Fruit fly (Drosophila melanogaster): ENCODE data around the gene CG10445.
A peak's percentile ranks its signal among the peaks of the same experiment; 100 is the strongest.

Gene CG10445

dm6 chr3R:7954477-7954876 lies 34.4 kb upstream of the CG10445 start:
- no peak for TF ChIP-seq insv (optimal IDR thresholded peaks at IDR 0.05)
- no peak for TF ChIP-seq Myc (optimal IDR thresholded peaks at IDR 0.05)
- no peak for TF ChIP-seq psq (optimal IDR thresholded peaks at IDR 0.05)
- no peak for TF ChIP-seq Sin3A (optimal IDR thresholded peaks at IDR 0.05)
- no peak for TF ChIP-seq h (optimal IDR thresholded peaks at IDR 0.05)
- no peak for TF ChIP-seq ttk (optimal IDR thresholded peaks at IDR 0.05)

DNA sequence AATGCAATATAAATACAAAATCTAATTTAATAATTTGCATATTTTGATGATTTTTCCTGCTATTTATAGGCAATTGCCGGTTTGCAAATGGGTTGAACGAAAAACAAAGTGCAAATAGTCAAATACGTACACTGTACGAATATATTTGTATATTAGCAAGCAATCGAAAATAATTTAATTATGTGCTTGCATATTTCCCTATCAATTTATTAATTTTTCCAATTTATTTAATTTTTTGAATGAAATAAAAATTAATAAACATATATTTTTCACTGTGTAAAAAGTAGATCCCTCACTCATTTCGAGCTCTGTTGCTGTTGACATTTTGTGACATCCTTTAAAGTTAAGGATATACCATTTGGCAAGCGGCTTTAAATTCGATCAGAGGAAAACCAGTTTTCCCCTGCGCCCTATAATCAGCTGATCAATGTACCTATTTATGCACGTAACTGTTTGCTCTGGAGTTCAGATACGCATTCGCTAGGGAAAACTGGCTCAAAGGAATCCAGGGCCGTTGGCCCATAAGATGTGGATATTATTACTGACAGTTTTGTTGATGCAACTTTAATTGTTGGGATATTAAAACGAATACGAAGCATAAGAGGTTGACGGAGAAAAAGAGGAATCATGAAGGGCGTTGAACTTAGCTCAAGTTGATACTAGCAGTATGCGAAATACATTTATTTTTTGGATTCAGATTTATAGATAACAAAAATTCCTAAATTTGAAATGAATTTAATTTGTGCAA lies 33.1 kb upstream of the CG10445 start:
- no peak for TF ChIP-seq Myc (optimal IDR thresholded peaks at IDR 0.05)
- TF ChIP-seq Sin3A (optimal IDR thresholded peaks at IDR 0.05) = no peak
- no peak for TF ChIP-seq ttk (optimal IDR thresholded peaks at IDR 0.05)
- no peak for TF ChIP-seq h (optimal IDR thresholded peaks at IDR 0.05)
- TF ChIP-seq psq (optimal IDR thresholded peaks at IDR 0.05) = no peak
- no peak for TF ChIP-seq insv (optimal IDR thresholded peaks at IDR 0.05)

dm6 chr3R:7950147-7950546 lies 30.0 kb upstream of the CG10445 start:
- TF ChIP-seq Myc (optimal IDR thresholded peaks at IDR 0.05) = no peak
- TF ChIP-seq ttk (optimal IDR thresholded peaks at IDR 0.05) = no peak
- TF ChIP-seq insv (optimal IDR thresholded peaks at IDR 0.05) = no peak
- TF ChIP-seq Sin3A (optimal IDR thresholded peaks at IDR 0.05) = no peak
- TF ChIP-seq psq (optimal IDR thresholded peaks at IDR 0.05) = no peak
- TF ChIP-seq h (optimal IDR thresholded peaks at IDR 0.05) = no peak

DNA sequence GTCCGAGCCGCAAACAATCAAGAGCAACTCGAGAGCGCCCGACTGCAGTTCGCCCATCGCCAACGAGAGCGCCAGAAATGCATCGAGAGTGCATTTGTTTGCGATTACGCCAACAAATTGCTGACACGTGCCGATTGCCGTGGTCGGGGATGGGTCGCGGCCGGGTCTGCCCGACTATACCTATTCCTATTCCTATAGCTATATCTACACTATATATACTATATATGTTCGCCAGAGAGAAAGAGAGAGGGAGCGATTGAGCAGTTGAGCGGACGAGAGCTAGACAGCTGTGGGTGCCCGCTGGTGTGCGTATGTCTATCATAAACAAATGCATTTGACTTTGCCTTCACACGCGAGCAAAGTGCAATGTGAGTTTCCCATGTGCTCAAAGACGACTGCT lies 27.2 kb upstream of the CG10445 start:
- TF ChIP-seq ttk (optimal IDR thresholded peaks at IDR 0.05) = no peak
- TF ChIP-seq Sin3A (optimal IDR thresholded peaks at IDR 0.05) = no peak
- no peak for TF ChIP-seq h (optimal IDR thresholded peaks at IDR 0.05)
- no peak for TF ChIP-seq psq (optimal IDR thresholded peaks at IDR 0.05)
- no peak for TF ChIP-seq insv (optimal IDR thresholded peaks at IDR 0.05)
- no peak for TF ChIP-seq Myc (optimal IDR thresholded peaks at IDR 0.05)

DNA sequence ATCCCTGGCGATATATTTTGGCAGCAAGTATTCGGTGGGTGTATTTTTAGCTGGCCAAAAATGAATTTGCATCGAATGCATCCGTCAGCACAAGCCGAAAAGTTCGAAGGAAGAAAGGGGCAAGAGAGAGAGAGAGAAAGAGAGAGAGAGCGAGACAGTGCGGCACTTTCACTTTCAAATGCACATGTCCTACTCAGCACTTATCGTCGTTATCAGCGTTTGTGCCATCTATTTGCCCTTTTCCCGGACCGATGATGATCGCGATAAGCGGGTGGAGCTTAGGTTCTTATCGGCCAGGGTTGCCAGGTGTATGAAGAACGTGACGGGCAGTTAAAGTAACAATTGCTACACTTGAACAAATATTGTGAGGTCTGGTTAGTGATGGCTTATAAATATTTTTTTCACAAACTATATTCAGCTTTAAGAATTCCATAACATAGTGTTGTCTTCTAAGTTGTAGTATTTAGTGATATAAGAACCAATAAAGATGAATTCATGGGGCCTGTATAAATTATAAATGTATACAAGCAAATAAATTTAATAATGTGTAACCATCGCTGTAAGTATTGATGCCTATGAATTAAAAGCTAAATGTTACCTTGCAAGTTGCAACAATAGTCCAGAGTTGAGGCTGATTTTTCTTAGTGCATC lies 24.7 kb upstream of the CG10445 start:
- TF ChIP-seq Sin3A (optimal IDR thresholded peaks at IDR 0.05) (no peak), insv (optimal IDR thresholded peaks at IDR 0.05) (no peak), ttk (optimal IDR thresholded peaks at IDR 0.05) (no peak), h (optimal IDR thresholded peaks at IDR 0.05) (no peak), Myc (optimal IDR thresholded peaks at IDR 0.05) (no peak), psq (optimal IDR thresholded peaks at IDR 0.05) (no peak)

DNA sequence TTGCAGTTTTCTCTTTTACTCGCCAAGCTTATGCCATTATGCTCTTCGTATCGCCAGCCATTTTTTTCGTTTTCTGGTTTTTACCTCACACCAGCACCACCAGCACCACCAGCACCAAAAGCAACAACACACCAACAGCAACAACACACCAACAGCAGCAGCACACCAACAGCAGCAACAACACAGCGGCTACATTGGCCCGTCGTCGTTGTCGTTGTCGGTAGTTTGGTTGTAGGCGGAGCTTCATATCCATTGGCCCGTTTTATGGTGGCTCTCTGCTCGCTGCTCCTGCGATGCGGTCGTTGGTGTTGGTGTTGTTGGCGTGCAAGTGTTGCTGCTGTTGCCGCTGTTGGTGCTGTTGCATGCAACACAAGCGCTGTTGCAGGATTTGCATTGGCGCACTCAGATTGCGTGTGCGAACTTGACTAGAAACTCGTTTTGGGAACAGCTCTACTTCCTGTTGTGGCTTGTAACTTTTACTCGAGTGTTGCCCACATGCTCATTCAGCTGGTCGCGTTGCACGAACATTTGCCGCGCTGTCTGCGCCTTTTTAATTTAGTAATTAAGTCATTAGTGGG lies 16.8 kb upstream of the CG10445 start:
- TF ChIP-seq insv (optimal IDR thresholded peaks at IDR 0.05) = no peak
- TF ChIP-seq Myc (optimal IDR thresholded peaks at IDR 0.05) = no peak
- no peak for TF ChIP-seq h (optimal IDR thresholded peaks at IDR 0.05)
- TF ChIP-seq Sin3A (optimal IDR thresholded peaks at IDR 0.05) = no peak
- no peak for TF ChIP-seq psq (optimal IDR thresholded peaks at IDR 0.05)
- TF ChIP-seq ttk (optimal IDR thresholded peaks at IDR 0.05) = no peak

DNA sequence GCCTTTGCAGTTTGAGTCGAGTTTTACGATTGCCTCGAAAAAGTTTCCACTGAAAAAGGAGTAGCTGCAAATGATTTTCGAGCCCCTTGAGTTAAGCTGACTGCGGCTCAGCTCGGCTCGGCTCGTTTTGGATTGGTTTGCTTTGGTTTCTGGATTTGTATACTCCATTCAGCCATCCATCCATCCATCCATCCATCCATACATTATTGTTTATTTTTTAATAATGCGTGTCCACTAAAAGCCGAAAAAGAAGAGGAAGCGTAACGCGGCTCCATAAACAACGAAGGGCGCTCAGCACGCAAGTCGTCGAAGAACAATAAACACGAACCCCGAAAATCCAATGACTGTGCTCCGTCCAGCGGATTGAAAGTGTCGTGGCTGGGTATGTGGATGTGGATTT lies 6.3 kb upstream of the CG10445 start:
- no peak for TF ChIP-seq insv (optimal IDR thresholded peaks at IDR 0.05)
- no peak for TF ChIP-seq h (optimal IDR thresholded peaks at IDR 0.05)
- no peak for TF ChIP-seq Sin3A (optimal IDR thresholded peaks at IDR 0.05)
- TF ChIP-seq ttk (optimal IDR thresholded peaks at IDR 0.05) = no peak
- TF ChIP-seq psq (optimal IDR thresholded peaks at IDR 0.05) = no peak
- TF ChIP-seq Myc (optimal IDR thresholded peaks at IDR 0.05) = no peak

DNA sequence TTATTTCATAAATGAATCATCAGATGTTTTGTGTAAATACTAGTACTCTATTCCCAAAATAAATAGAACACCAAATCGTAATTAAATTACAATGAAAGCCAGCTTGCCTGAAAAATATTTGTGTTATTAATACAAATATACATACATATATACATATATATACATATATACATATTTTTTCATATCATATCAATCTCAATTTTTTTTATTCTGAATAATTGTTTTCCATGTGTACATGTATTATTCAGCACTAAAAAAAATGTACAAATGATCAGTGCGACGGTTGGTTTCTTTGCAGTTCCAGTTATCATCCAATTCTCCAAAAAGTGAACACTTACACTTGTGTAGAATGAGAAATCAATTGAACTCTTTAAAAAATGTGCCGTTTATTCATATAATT lies 6.5 kb downstream of the CG10445 start, which contains the start of gene kipf:
Gene kipf, plus strand, starts transcription at position 301 of the 400 bp plus-strand sequence.
- no peak for TF ChIP-seq h (optimal IDR thresholded peaks at IDR 0.05)
- TF ChIP-seq psq (optimal IDR thresholded peaks at IDR 0.05) = no peak
- no peak for TF ChIP-seq insv (optimal IDR thresholded peaks at IDR 0.05)
- TF ChIP-seq Sin3A (optimal IDR thresholded peaks at IDR 0.05) = no peak
- no peak for TF ChIP-seq Myc (optimal IDR thresholded peaks at IDR 0.05)
- TF ChIP-seq ttk (optimal IDR thresholded peaks at IDR 0.05) = no peak

DNA sequence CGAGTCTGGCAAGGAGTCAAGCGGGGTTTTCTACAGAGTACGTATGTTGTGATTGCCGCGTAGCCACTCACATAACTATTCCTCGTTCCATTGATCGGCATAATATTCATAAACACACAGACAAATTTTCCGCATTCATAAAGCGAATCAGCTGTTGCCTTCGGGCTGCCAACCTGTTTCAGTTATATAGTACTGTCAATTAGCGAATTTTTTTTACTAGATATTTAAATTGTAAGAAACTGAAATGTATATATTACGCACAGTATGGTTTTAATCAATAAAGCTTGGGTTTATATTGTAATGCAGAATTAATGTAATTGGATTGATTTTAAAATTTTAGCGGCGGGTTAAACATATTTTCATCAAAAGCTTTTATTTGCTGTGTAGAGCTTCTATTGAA lies 7.0 kb downstream of the CG10445 start, which contains the start of gene Rfk:
Gene Rfk, minus strand, starts transcription at position 152 of the 400 bp plus-strand sequence.
- TF ChIP-seq psq (optimal IDR thresholded peaks at IDR 0.05) (no peak), h (optimal IDR thresholded peaks at IDR 0.05) (no peak), Myc (optimal IDR thresholded peaks at IDR 0.05) (no peak), insv (optimal IDR thresholded peaks at IDR 0.05) (no peak), ttk (optimal IDR thresholded peaks at IDR 0.05) (no peak), Sin3A (optimal IDR thresholded peaks at IDR 0.05) (no peak)

DNA sequence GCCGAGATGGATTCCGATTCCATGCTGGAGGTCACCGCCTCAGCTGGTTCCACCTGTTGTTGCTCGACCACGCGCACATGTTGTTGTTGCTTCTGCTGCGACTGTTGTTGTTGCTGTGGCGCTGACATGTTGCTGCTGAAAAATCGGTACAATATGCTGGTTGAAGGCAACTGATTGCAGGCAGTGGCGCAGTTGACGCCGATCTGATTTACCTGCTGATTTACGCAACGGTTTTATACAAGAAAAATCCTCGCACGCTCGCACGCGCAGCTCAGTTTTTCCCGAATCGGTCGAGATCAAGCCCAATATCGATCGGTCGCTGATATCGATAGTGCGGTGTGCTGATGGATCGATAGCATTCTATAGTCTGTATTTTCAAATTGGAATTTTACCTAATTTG lies 8.6 kb downstream of the CG10445 start, which contains the start of gene Prat:
Gene Prat, minus strand, starts transcription at position 298 of the 400 bp plus-strand sequence.
- TF ChIP-seq Myc (optimal IDR thresholded peaks at IDR 0.05) (no peak), Sin3A (optimal IDR thresholded peaks at IDR 0.05) (no peak), psq (optimal IDR thresholded peaks at IDR 0.05) (no peak), h (optimal IDR thresholded peaks at IDR 0.05) (no peak), ttk (optimal IDR thresholded peaks at IDR 0.05) (no peak), insv (optimal IDR thresholded peaks at IDR 0.05) (no peak)

DNA sequence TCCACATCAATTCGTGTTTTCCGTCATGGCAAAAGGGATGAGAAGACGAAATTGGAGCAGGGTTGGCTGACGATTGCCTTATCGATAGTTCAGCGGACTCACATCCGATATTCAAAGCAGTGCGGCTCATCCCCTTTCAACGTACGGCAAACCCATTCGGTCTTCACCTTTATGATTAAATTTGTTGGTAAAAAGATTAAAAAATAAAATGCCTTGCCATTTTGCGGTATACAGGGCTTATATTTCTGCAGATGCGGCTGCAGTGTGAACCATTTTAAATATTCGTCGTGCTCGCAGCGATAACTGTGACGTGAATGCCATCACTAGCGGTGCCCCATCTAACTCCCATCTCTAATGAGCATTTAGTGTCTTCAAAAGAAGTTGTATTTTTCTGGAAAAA lies 12.8 kb downstream of the CG10445 start, which contains the start of the genes Taf7 and EMC1:
Gene Taf7, plus strand, starts transcription at position 23 of the 400 bp plus-strand sequence.
Gene EMC1, minus strand, starts transcription at position 53 of the 400 bp plus-strand sequence.
- no peak for TF ChIP-seq ttk (optimal IDR thresholded peaks at IDR 0.05)
- TF ChIP-seq Sin3A (optimal IDR thresholded peaks at IDR 0.05) = peak; percentile 57

- TF ChIP-seq ttk (optimal IDR thresholded peaks at IDR 0.05) (no peak), Myc (optimal IDR thresholded peaks at IDR 0.05) (no peak), h (optimal IDR thresholded peaks at IDR 0.05) (no peak), insv (optimal IDR thresholded peaks at IDR 0.05) (no peak), psq (optimal IDR thresholded peaks at IDR 0.05) (no peak), Sin3A (optimal IDR thresholded peaks at IDR 0.05) (no peak)
Measured at dm6 chr3R:7902313-7902872, 17.7 kb downstream of the CG10445 start, which contains the start of gene mRpS9. Gene mRpS9, minus strand, starts transcription at chr3R:7902667.

Measured in Kc167 (cell line).